Fruit fly (Drosophila melanogaster) whole organism, embryonic: ENCODE measurements around the gene CG4497.

Experiments used
- Bgb ChIP-seq: fragments of 200-800 bp; sonication (Bioruptor generic); IDR thresholded peaks from 2 replicates; pipeline ENCODE4 v1.3.6; 2022; ENCODE audit warnings: missing biosample characterization, missing genetic modification characterization; ENCODE audit not compliant: partially characterized antibody
- CG10979 ChIP-seq: fragments of 200-800 bp; sonication (Bioruptor generic); optimal IDR thresholded peaks from 2 replicates; lab custom pipeline; 2018; ENCODE audit warnings: missing biosample characterization, mild to moderate bottlenecking, missing genetic modification characterization, moderate library complexity
- CG12659 ChIP-seq: fragments of 200-800 bp; sonication (Bioruptor generic); optimal IDR thresholded peaks from 3 replicates; lab custom pipeline; 2017; ENCODE audit warnings: mild to moderate bottlenecking, missing biosample characterization, missing genetic modification reagents, missing genetic modification characterization
- CG14014 ChIP-seq: fragments of 200-800 bp; sonication (Bioruptor generic); IDR thresholded peaks from 2 replicates; pipeline ENCODE4 v1.3.6; 2022; ENCODE audit warnings: missing biosample characterization, missing genetic modification characterization
- CG16815 ChIP-seq: fragments of 200-800 bp; sonication (Bioruptor generic); optimal IDR thresholded peaks from 3 replicates; lab custom pipeline; 2017; ENCODE audit warnings: missing biosample characterization, mild to moderate bottlenecking, missing genetic modification characterization
- CG17385 ChIP-seq: fragments of 200-800 bp; sonication (Bioruptor generic); optimal IDR thresholded peaks from 3 replicates; lab custom pipeline; 2018; ENCODE audit warnings: missing biosample characterization, mild to moderate bottlenecking, missing genetic modification characterization
- CG17912 ChIP-seq: fragments of 200-800 bp; sonication (Bioruptor generic); optimal IDR thresholded peaks from 2 replicates; lab custom pipeline; 2018; ENCODE audit warnings: missing biosample characterization, mild to moderate bottlenecking, missing genetic modification characterization
- CG18619 ChIP-seq: fragments of 200-800 bp; sonication (Bioruptor generic); optimal IDR thresholded peaks from 3 replicates; lab custom pipeline; 2017; ENCODE audit warnings: missing biosample characterization, mild to moderate bottlenecking, missing genetic modification characterization
- CG18764 ChIP-seq: fragments of 200-800 bp; sonication (Bioruptor generic); optimal IDR thresholded peaks from 3 replicates; lab custom pipeline; 2016; ENCODE audit warnings: missing biosample characterization, missing genetic modification characterization
- CG2678 ChIP-seq: fragments of 200-800 bp; sonication (Bioruptor generic); optimal IDR thresholded peaks from 3 replicates; lab custom pipeline; 2019; ENCODE audit warnings: missing biosample characterization, mild to moderate bottlenecking, missing genetic modification characterization, moderate library complexity
- CG2712 ChIP-seq: fragments of 200-800 bp; optimal IDR thresholded peaks from 3 replicates; lab custom pipeline; 2019; ENCODE audit warnings: missing biosample characterization, mild to moderate bottlenecking, missing genetic modification characterization, moderate library complexity
- CG32767 ChIP-seq: fragments of 200-800 bp; sonication (Bioruptor generic); IDR thresholded peaks from 2 replicates; pipeline ENCODE4 v1.3.6; 2022; ENCODE audit warnings: missing biosample characterization, missing genetic modification characterization
- CG4424 ChIP-seq: fragments of 200-800 bp; sonication (Bioruptor generic); optimal IDR thresholded peaks from 3 replicates; lab custom pipeline; 2016; ENCODE audit warnings: missing biosample characterization, missing genetic modification characterization
- CG4707 ChIP-seq: fragments of 200-800 bp; sonication (Bioruptor generic); optimal IDR thresholded peaks from 2 replicates; lab custom pipeline; 2018; ENCODE audit warnings: missing biosample characterization, mild to moderate bottlenecking, missing genetic modification characterization, moderate library complexity
- CG4730 ChIP-seq: fragments of 200-800 bp; sonication (Bioruptor generic); IDR thresholded peaks from 2 replicates; pipeline ENCODE4 v1.3.6; 2022; ENCODE audit warnings: missing biosample characterization, missing genetic modification characterization
- CG7556 ChIP-seq: fragments of 200-800 bp; sonication (Bioruptor generic); optimal IDR thresholded peaks from 2 replicates; lab custom pipeline; 2017; ENCODE audit warnings: missing biosample characterization, mild to moderate bottlenecking, missing genetic modification characterization
- CG7963 ChIP-seq: fragments of 200-800 bp; sonication (Bioruptor generic); IDR thresholded peaks from 3 replicates; pipeline ENCODE4 v1.3.6; 2022; ENCODE audit warnings: missing biosample characterization, missing genetic modification characterization; ENCODE audit not compliant: partially characterized antibody
- CG8089 ChIP-seq: fragments of 200-800 bp; sonication (Bioruptor generic); optimal IDR thresholded peaks from 3 replicates; lab custom pipeline; 2016; ENCODE audit warnings: missing biosample characterization, missing genetic modification characterization
- CG8281 ChIP-seq: fragments of 200-800 bp; sonication (Bioruptor generic); optimal IDR thresholded peaks from 2 replicates; lab custom pipeline; 2018; ENCODE audit warnings: missing biosample characterization, mild to moderate bottlenecking, missing genetic modification characterization, moderate library complexity
- CG8478 ChIP-seq: fragments of >200 bp; optimal IDR thresholded peaks from 2 replicates; lab custom pipeline; 2018
- CG9797 ChIP-seq: fragments of 200-800 bp; sonication (Bioruptor generic); optimal IDR thresholded peaks from 3 replicates; lab custom pipeline; 2018; ENCODE audit warnings: missing biosample characterization, mild to moderate bottlenecking, missing genetic modification characterization
- D19A ChIP-seq: fragments of 200-800 bp; optimal IDR thresholded peaks from 3 replicates; lab custom pipeline; 2019; ENCODE audit warnings: missing biosample characterization, mild to moderate bottlenecking, missing genetic modification characterization, moderate library complexity
- D19B ChIP-seq: fragments of 200-800 bp; sonication (Bioruptor generic); optimal IDR thresholded peaks from 2 replicates; lab custom pipeline; 2017; ENCODE audit warnings: missing biosample characterization, mild to moderate bottlenecking, missing genetic modification characterization
- Dad ChIP-seq: fragments of 200-800 bp; sonication (Bioruptor generic); optimal IDR thresholded peaks from 3 replicates; lab custom pipeline; 2016; ENCODE audit warnings: missing biosample characterization, missing genetic modification characterization
- Fer1 ChIP-seq: fragments of 200-800 bp; sonication (Bioruptor generic); optimal IDR thresholded peaks from 2 replicates; lab custom pipeline; 2017; ENCODE audit warnings: missing biosample characterization, mild to moderate bottlenecking, missing genetic modification characterization
- Fer3 ChIP-seq: fragments of 200-800 bp; sonication (Bioruptor generic); optimal IDR thresholded peaks from 2 replicates; lab custom pipeline; 2018; ENCODE audit warnings: missing biosample characterization, mild to moderate bottlenecking, missing genetic modification characterization, moderate library complexity
- HHEX ChIP-seq: fragments of 200-800 bp; sonication (Bioruptor generic); optimal IDR thresholded peaks from 3 replicates; lab custom pipeline; 2017; ENCODE audit warnings: missing biosample characterization, mild to moderate bottlenecking, missing genetic modification characterization, missing genetic modification reagents
- Hr78 ChIP-seq, 2 experiments: fragments of 200-800 bp in 1 of 2; fragments of >200 bp in 1 of 2; sonication (Bioruptor generic) in 1 of 2; optimal IDR thresholded peaks; 2 replicates each; lab custom pipeline; 2017 to 2019; ENCODE audit warnings: missing biosample characterization in 2 of 2, missing genetic modification characterization in 2 of 2, mild to moderate bottlenecking in 1 of 2, moderate library complexity in 1 of 2
- MTF-1 ChIP-seq: fragments of 200-800 bp; sonication (Bioruptor generic); optimal IDR thresholded peaks from 2 replicates; lab custom pipeline; 2018; ENCODE audit warnings: missing biosample characterization, mild to moderate bottlenecking, missing genetic modification characterization, borderline replicate concordance
- Nf-YC ChIP-seq: fragments of 200-800 bp; optimal IDR thresholded peaks from 3 replicates; lab custom pipeline; 2019; ENCODE audit warnings: missing biosample characterization, mild to moderate bottlenecking, missing genetic modification characterization, moderate library complexity
- Optix ChIP-seq: fragments of 200-800 bp; sonication (Bioruptor generic); IDR thresholded peaks from 3 replicates; pipeline ENCODE4 v1.3.6; 2022; ENCODE audit warnings: missing biosample characterization, missing genetic modification characterization
- Pdp1 ChIP-seq, 2 experiments: fragments of 200-800 bp; sonication (Bioruptor generic); optimal IDR thresholded peaks; 3 replicates each; lab custom pipeline; 2016; ENCODE audit warnings: missing biosample characterization in 2 of 2, missing genetic modification characterization in 2 of 2, mild to moderate bottlenecking in 1 of 2, moderate library complexity in 1 of 2
- Spps ChIP-seq: fragments of 200-800 bp; sonication (Bioruptor generic); optimal IDR thresholded peaks from 2 replicates; lab custom pipeline; 2018; ENCODE audit warnings: missing biosample characterization, mild to moderate bottlenecking, missing genetic modification characterization
- Xbp1 ChIP-seq: fragments of 200-800 bp; sonication (Bioruptor generic); optimal IDR thresholded peaks from 3 replicates; lab custom pipeline; 2016; ENCODE audit warnings: missing biosample characterization, mild to moderate bottlenecking, missing genetic modification characterization
- aop ChIP-seq: fragments of 200-800 bp; sonication (Bioruptor generic); IDR thresholded peaks from 2 replicates; pipeline ENCODE4 v1.3.6; 2022; ENCODE audit warnings: missing biosample characterization, missing genetic modification characterization
- az2 ChIP-seq: fragments of 200-800 bp; sonication (Bioruptor generic); optimal IDR thresholded peaks from 3 replicates; lab custom pipeline; 2016; ENCODE audit warnings: missing biosample characterization, missing genetic modification characterization
- chif ChIP-seq, 2 experiments: fragments of 200-800 bp; sonication (Bioruptor generic); optimal IDR thresholded peaks; 3 replicates each; lab custom pipeline; 2016; ENCODE audit warnings: missing biosample characterization in 2 of 2, missing genetic modification characterization in 2 of 2
- dmrt11E ChIP-seq: fragments of 200-800 bp; sonication (Bioruptor generic); optimal IDR thresholded peaks from 3 replicates; lab custom pipeline; 2018; ENCODE audit warnings: missing biosample characterization, mild to moderate bottlenecking, missing genetic modification characterization, moderate library complexity
- fd3F ChIP-seq: fragments of 200-800 bp; sonication (Bioruptor generic); optimal IDR thresholded peaks from 2 replicates; lab custom pipeline; 2018; ENCODE audit warnings: missing biosample characterization, mild to moderate bottlenecking, missing genetic modification characterization, moderate library complexity
- fu2 ChIP-seq: fragments of 200-800 bp; sonication (Bioruptor generic); optimal IDR thresholded peaks from 2 replicates; lab custom pipeline; 2016; ENCODE audit warnings: missing biosample characterization, missing genetic modification characterization
- lilli ChIP-seq: fragments of 200-800 bp; sonication (Bioruptor generic); optimal IDR thresholded peaks from 3 replicates; lab custom pipeline; 2016; ENCODE audit warnings: missing biosample characterization, missing genetic modification characterization
- pum ChIP-seq: fragments of 200-800 bp; sonication (Bioruptor generic); optimal IDR thresholded peaks from 2 replicates; lab custom pipeline; 2016; ENCODE audit warnings: missing biosample characterization, missing genetic modification characterization
- pzg ChIP-seq: fragments of 200-800 bp; sonication (Bioruptor generic); optimal IDR thresholded peaks from 3 replicates; lab custom pipeline; 2018; ENCODE audit warnings: missing biosample characterization, mild to moderate bottlenecking, missing genetic modification characterization, moderate library complexity
- stc ChIP-seq: fragments of 200-800 bp; sonication (Bioruptor generic); IDR thresholded peaks from 2 replicates; pipeline ENCODE4 v1.3.6; 2022; ENCODE audit warnings: missing biosample characterization, missing genetic modification characterization
- tap ChIP-seq: fragments of 200-800 bp; optimal IDR thresholded peaks from 3 replicates; lab custom pipeline; 2019; ENCODE audit warnings: missing biosample characterization, mild to moderate bottlenecking, missing genetic modification characterization, moderate library complexity
- zen ChIP-seq: fragments of 200-800 bp; sonication (Bioruptor generic); optimal IDR thresholded peaks from 3 replicates; lab custom pipeline; 2018; ENCODE audit warnings: missing biosample characterization, mild to moderate bottlenecking, missing genetic modification characterization, moderate library complexity
- zf30C ChIP-seq: fragments of 200-800 bp; sonication (Bioruptor generic); optimal IDR thresholded peaks from 3 replicates; lab custom pipeline; 2018; ENCODE audit warnings: missing biosample characterization, mild to moderate bottlenecking, missing genetic modification characterization
- zfh2 ChIP-seq: fragments of 200-800 bp; sonication (Bioruptor generic); optimal IDR thresholded peaks from 2 replicates; lab custom pipeline; 2016; ENCODE audit warnings: missing biosample characterization, missing genetic modification characterization

Gene CG4497

dm6 chr2L:7194351-7195037 is at the start of gene CG4497 (continued):
- TF ChIP-seq Dad (GFP tag; lab: Kevin White, UChicago): peak; percentile 95
- TF ChIP-seq CG2712 (tag; lab: Kevin White, UChicago): peak; percentile 90
- peak; percentile 56 for TF ChIP-seq Spps (tag; lab: Kevin White, UChicago)
- TF ChIP-seq CG18619 (GFP tag; lab: Kevin White, UChicago): peak; percentile 89
- TF ChIP-seq tap (tag; lab: Kevin White, UChicago): peak; percentile 59
- TF ChIP-seq D19B (GFP tag; lab: Kevin White, UChicago): peak; percentile 70
- peak; percentile 87 to 95 for TF ChIP-seq Pdp1 (GFP tag; optimal IDR thresholded peaks at IDR 0.05; lab: Kevin White, UChicago)
- peak; percentile 84 for TF ChIP-seq Bgb (GFP tag; lab: Robert Waterston, UW)
- peak; percentile 91 for TF ChIP-seq CG10979
- TF ChIP-seq pum (GFP tag; lab: Kevin White, UChicago): peak; percentile 95
- peak; percentile 85 for TF ChIP-seq Fer3 (tag; lab: Kevin White, UChicago)
- TF ChIP-seq CG8281 (tag; lab: Kevin White, UChicago): peak; percentile 53
- TF ChIP-seq stc (GFP tag; lab: Robert Waterston, UW): peak; percentile 80
- TF ChIP-seq zen (tag; lab: Kevin White, UChicago): peak; percentile 91
- TF ChIP-seq zf30C: no peak
- TF ChIP-seq chif (GFP tag; optimal IDR thresholded peaks at IDR 0.05; lab: Kevin White, UChicago): peak; percentile 94 to 95
- peak in 1 of 2 experiments; percentile 16 for TF ChIP-seq Hr78 (GFP tag; optimal IDR thresholded peaks at IDR 0.05; lab: Kevin White, UChicago)
- TF ChIP-seq CG18764 (GFP tag; lab: Kevin White, UChicago): peak; percentile 97
- TF ChIP-seq CG17385: peak; percentile 80
- TF ChIP-seq CG17912 (GFP tag; lab: Kevin White, UChicago): peak; percentile 48
- TF ChIP-seq CG7963 (GFP tag; lab: Robert Waterston, UW): peak; percentile 79; the same call in 2 of the 3 replicates
- TF ChIP-seq CG9797 (GFP tag; lab: Kevin White, UChicago): peak; percentile 52
- peak; percentile 92 for TF ChIP-seq CG8089 (GFP tag; lab: Kevin White, UChicago)
- TF ChIP-seq az2 (GFP tag; lab: Kevin White, UChicago): peak; percentile 90
- TF ChIP-seq CG8478 (lab: Kevin White, UChicago): no peak
- peak; percentile 87 for TF ChIP-seq CG12659 (GFP tag; lab: Kevin White, UChicago)
- peak; percentile 4 for TF ChIP-seq CG4707 (GFP tag; lab: Kevin White, UChicago)
- peak; percentile 75 for TF ChIP-seq HHEX (GFP tag; lab: Kevin White, UChicago)
- TF ChIP-seq fu2 (GFP tag; lab: Kevin White, UChicago): peak; percentile 97
- TF ChIP-seq D19A (tag; lab: Kevin White, UChicago): peak; percentile 70
- peak; percentile 88 for TF ChIP-seq CG2678 (tag; lab: Kevin White, UChicago)
- TF ChIP-seq lilli: peak; percentile 95
- TF ChIP-seq MTF-1 (GFP tag; lab: Kevin White, UChicago): peak; percentile 1
- peak; percentile 93 for TF ChIP-seq CG14014 (GFP tag; lab: Robert Waterston, UW)
- TF ChIP-seq zfh2: peak; percentile 98
- peak; percentile 93 for TF ChIP-seq CG16815 (GFP tag; lab: Kevin White, UChicago)
- peak; percentile 97 for TF ChIP-seq Xbp1
- peak; percentile 97 for TF ChIP-seq Optix (GFP tag; lab: Robert Waterston, UW)
- TF ChIP-seq fd3F (GFP tag; lab: Kevin White, UChicago): peak; percentile 88
- peak; percentile 93 for TF ChIP-seq CG32767 (GFP tag; lab: Robert Waterston, UW)
- peak; percentile 63 for TF ChIP-seq pzg (GFP tag; lab: Kevin White, UChicago)
- peak; percentile 85 for TF ChIP-seq CG7556 (GFP tag; lab: Kevin White, UChicago)
- TF ChIP-seq CG4424 (GFP tag; lab: Kevin White, UChicago): peak; percentile 92
- TF ChIP-seq CG4730 (GFP tag; lab: Robert Waterston, UW): peak; percentile 93
- TF ChIP-seq Nf-YC (tag; lab: Kevin White, UChicago): peak; percentile 81
- peak; percentile 87 for TF ChIP-seq Fer1 (GFP tag; lab: Kevin White, UChicago)
- TF ChIP-seq aop (GFP tag; lab: Robert Waterston, UW): peak; percentile 50; the same call in 1 of the 2 replicates
- peak; percentile 90 for TF ChIP-seq dmrt11E (tag; lab: Kevin White, UChicago)
